Fruit fly (Drosophila melanogaster) whole organism, embryonic: ENCODE results near the gene Psf3.

Experiments used
- Bdp1 ChIP-seq: fragments of 200-800 bp; sonication (Bioruptor generic); optimal IDR thresholded peaks from 3 replicates; lab custom pipeline; 2016; ENCODE audit warnings: missing biosample characterization, missing genetic modification characterization
- CG10366 ChIP-seq: fragments of 200-800 bp; sonication (Bioruptor generic); IDR thresholded peaks from 2 replicates; pipeline ENCODE4 v1.3.6; 2022; ENCODE audit warnings: missing biosample characterization, missing genetic modification characterization
- CG11560 ChIP-seq: fragments of 200-800 bp; sonication (Bioruptor generic); IDR thresholded peaks from 3 replicates; pipeline ENCODE4 v1.3.6; 2022; ENCODE audit warnings: missing biosample characterization, missing genetic modification characterization
- CG12236 ChIP-seq: fragments of 200-800 bp; sonication (Bioruptor generic); optimal IDR thresholded peaks from 2 replicates; lab custom pipeline; 2016; ENCODE audit warnings: missing biosample characterization, missing genetic modification characterization
- CG12299 ChIP-seq: fragments of 200-800 bp; sonication (Bioruptor generic); optimal IDR thresholded peaks from 2 replicates; lab custom pipeline; 2018; ENCODE audit warnings: missing biosample characterization, mild to moderate bottlenecking, missing genetic modification characterization
- CG12942 ChIP-seq: fragments of 200-800 bp; sonication (Bioruptor generic); optimal IDR thresholded peaks from 3 replicates; lab custom pipeline; 2016; ENCODE audit warnings: missing biosample characterization, missing genetic modification characterization
- CG13287 ChIP-seq: fragments of 200-800 bp; sonication (Bioruptor generic); IDR thresholded peaks from 2 replicates; pipeline ENCODE4 v1.3.6; 2022; ENCODE audit warnings: missing biosample characterization, missing genetic modification characterization; ENCODE audit not compliant: partially characterized antibody
- CG14860 ChIP-seq: fragments of 200-800 bp; sonication (Bioruptor generic); IDR thresholded peaks from 3 replicates; pipeline ENCODE4 v1.3.6; 2022; ENCODE audit warnings: missing biosample characterization, missing genetic modification characterization; ENCODE audit not compliant: partially characterized antibody
- CG1603 ChIP-seq: fragments of 200-800 bp; sonication (Bioruptor generic); optimal IDR thresholded peaks from 2 replicates; lab custom pipeline; 2019; ENCODE audit warnings: missing biosample characterization, mild to moderate bottlenecking, missing genetic modification characterization, moderate library complexity
- CG16813 ChIP-seq: fragments of 200-800 bp; sonication (Bioruptor generic); IDR thresholded peaks from 3 replicates; pipeline ENCODE4 v1.3.6; 2022; ENCODE audit warnings: missing biosample characterization, missing genetic modification characterization; ENCODE audit not compliant: partially characterized antibody
- CG2116 ChIP-seq: fragments of 200-800 bp; sonication (Bioruptor generic); optimal IDR thresholded peaks from 3 replicates; lab custom pipeline; 2018; ENCODE audit warnings: missing biosample characterization, mild to moderate bottlenecking, missing genetic modification characterization
- CG2889 ChIP-seq: fragments of 200-800 bp; sonication (Bioruptor generic); IDR thresholded peaks from 3 replicates; pipeline ENCODE4 v1.3.6; 2022; ENCODE audit warnings: missing biosample characterization, missing genetic modification characterization
- CG31388 ChIP-seq: fragments of 200-800 bp; sonication (Bioruptor generic); optimal IDR thresholded peaks from 2 replicates; lab custom pipeline; 2016; ENCODE audit warnings: missing biosample characterization, missing genetic modification characterization
- CG34224 ChIP-seq: fragments of 200-800 bp; sonication (Bioruptor generic); IDR thresholded peaks from 3 replicates; pipeline ENCODE4 v1.3.6; 2022; ENCODE audit warnings: missing biosample characterization, missing genetic modification characterization; ENCODE audit not compliant: partially characterized antibody
- CG4328 ChIP-seq: fragments of 200-800 bp; sonication (Bioruptor generic); optimal IDR thresholded peaks from 3 replicates; lab custom pipeline; 2017; ENCODE audit warnings: missing biosample characterization, missing genetic modification reagents, missing genetic modification characterization
- CG4707 ChIP-seq: fragments of 200-800 bp; sonication (Bioruptor generic); optimal IDR thresholded peaks from 2 replicates; lab custom pipeline; 2018; ENCODE audit warnings: missing biosample characterization, mild to moderate bottlenecking, missing genetic modification characterization, moderate library complexity
- CG5953 ChIP-seq: fragments of 200-800 bp; sonication (Bioruptor generic); IDR thresholded peaks from 2 replicates; pipeline ENCODE4 v1.3.6; 2022; ENCODE audit warnings: missing biosample characterization, missing genetic modification characterization
- CG7987 ChIP-seq: fragments of 200-800 bp; sonication (Bioruptor generic); optimal IDR thresholded peaks from 2 replicates; lab custom pipeline; 2018; ENCODE audit warnings: missing biosample characterization, mild to moderate bottlenecking, missing genetic modification characterization, moderate library complexity
- CoRest ChIP-seq: fragments of 200-800 bp; sonication (Bioruptor generic); optimal IDR thresholded peaks from 3 replicates; lab custom pipeline; 2018; ENCODE audit warnings: missing biosample characterization, mild to moderate bottlenecking, missing genetic modification characterization, moderate library complexity
- Dll ChIP-seq: fragments of 200-800 bp; sonication (Bioruptor generic); IDR thresholded peaks from 4 replicates; pipeline ENCODE4 v1.3.6; 2022; ENCODE audit warnings: missing biosample characterization, missing genetic modification characterization; ENCODE audit not compliant: partially characterized antibody
- Doc3 ChIP-seq: fragments of 200-800 bp; sonication (Bioruptor generic); IDR thresholded peaks from 3 replicates; pipeline ENCODE4 v1.3.6; 2022; ENCODE audit warnings: missing biosample characterization, missing genetic modification characterization; ENCODE audit not compliant: partially characterized antibody
- Dref ChIP-seq: fragments of 200-800 bp; sonication (Bioruptor generic); IDR thresholded peaks from 2 replicates; pipeline ENCODE4 v1.3.6; 2022; ENCODE audit warnings: missing biosample characterization, missing genetic modification characterization
- E2f2 ChIP-seq: fragments of 200-800 bp; sonication (Bioruptor generic); IDR thresholded peaks from 2 replicates; pipeline ENCODE4 v1.3.6; 2022; ENCODE audit warnings: missing biosample characterization, missing genetic modification characterization
- HLH4C ChIP-seq: fragments of 200-800 bp; sonication (Bioruptor generic); IDR thresholded peaks from 3 replicates; pipeline ENCODE4 v1.3.6; 2022; ENCODE audit warnings: missing biosample characterization, missing genetic modification characterization; ENCODE audit not compliant: partially characterized antibody
- Jarid2 ChIP-seq: fragments of 200-800 bp; sonication (Bioruptor generic); optimal IDR thresholded peaks from 3 replicates; lab custom pipeline; 2017; ENCODE audit warnings: mild to moderate bottlenecking, missing biosample characterization, missing genetic modification reagents, missing genetic modification characterization
- Kr ChIP-seq: fragments of 200-800 bp; sonication (Bioruptor generic); optimal IDR thresholded peaks from 2 replicates; lab custom pipeline; 2017; ENCODE audit warnings: missing biosample characterization, mild to moderate bottlenecking, missing genetic modification characterization
- NfI ChIP-seq: fragments of 200-800 bp; sonication (Bioruptor generic); optimal IDR thresholded peaks from 3 replicates; lab custom pipeline; 2018; ENCODE audit warnings: missing biosample characterization, mild to moderate bottlenecking, missing genetic modification characterization, moderate library complexity
- Opbp ChIP-seq: fragments of 200-800 bp; sonication (Bioruptor generic); IDR thresholded peaks from 3 replicates; pipeline ENCODE4 v1.3.6; 2022; ENCODE audit warnings: missing biosample characterization, missing genetic modification characterization; ENCODE audit not compliant: partially characterized antibody
- Scr ChIP-seq: fragments of 200-800 bp; sonication (Bioruptor generic); IDR thresholded peaks from 2 replicates; pipeline ENCODE4 v1.3.6; 2022; ENCODE audit warnings: missing biosample characterization, missing genetic modification characterization; ENCODE audit not compliant: partially characterized antibody
- ac ChIP-seq: fragments of 200-800 bp; sonication (Bioruptor generic); optimal IDR thresholded peaks from 3 replicates; lab custom pipeline; 2017; ENCODE audit warnings: missing biosample characterization, mild to moderate bottlenecking, missing genetic modification characterization
- chinmo ChIP-seq: fragments of 200-800 bp; sonication (Bioruptor generic); IDR thresholded peaks from 4 replicates; pipeline ENCODE4 v1.3.6; 2022; ENCODE audit warnings: missing biosample characterization, missing genetic modification characterization; ENCODE audit not compliant: partially characterized antibody
- crc ChIP-seq: fragments of 200-800 bp; sonication (Bioruptor generic); optimal IDR thresholded peaks from 2 replicates; lab custom pipeline; 2016; ENCODE audit warnings: missing biosample characterization, missing genetic modification characterization
- crp ChIP-seq, 2 experiments: fragments of 200-800 bp; sonication (Bioruptor generic); optimal IDR thresholded peaks; 2 replicates in 1 of 2; 3 replicates in 1 of 2; lab custom pipeline; 2017; ENCODE audit warnings: missing biosample characterization in 2 of 2, missing genetic modification characterization in 2 of 2, mild to moderate bottlenecking in 1 of 2, moderate library complexity in 1 of 2
- dan ChIP-seq: fragments of 200-800 bp; sonication (Bioruptor generic); IDR thresholded peaks from 2 replicates; pipeline ENCODE4 v1.3.6; 2022; ENCODE audit warnings: missing biosample characterization, missing genetic modification characterization
- dmrt99B ChIP-seq: fragments of 200-800 bp; sonication (Bioruptor generic); optimal IDR thresholded peaks from 2 replicates; lab custom pipeline; 2018; ENCODE audit warnings: missing biosample characterization, mild to moderate bottlenecking, missing genetic modification characterization, moderate library complexity
- exex ChIP-seq: fragments of 200-800 bp; sonication (Bioruptor generic); optimal IDR thresholded peaks from 4 replicates; lab custom pipeline; 2018; ENCODE audit warnings: missing biosample characterization, mild to moderate bottlenecking, missing genetic modification characterization, moderate library complexity
- ftz-f1 ChIP-seq: fragments of 200-800 bp; sonication (Bioruptor generic); optimal IDR thresholded peaks from 2 replicates; lab custom pipeline; 2016; ENCODE audit warnings: missing biosample characterization, missing genetic modification characterization
- h ChIP-seq: fragments of >200 bp; optimal IDR thresholded peaks from 2 replicates; lab custom pipeline; 2017
- hbn ChIP-seq: fragments of 200-800 bp; sonication (Bioruptor generic); IDR thresholded peaks from 2 replicates; pipeline ENCODE4 v1.3.6; 2022; ENCODE audit warnings: missing biosample characterization, missing genetic modification characterization; ENCODE audit not compliant: partially characterized antibody
- her ChIP-seq: fragments of 200-800 bp; sonication (Bioruptor generic); optimal IDR thresholded peaks from 2 replicates; lab custom pipeline; 2016; ENCODE audit warnings: missing biosample characterization, missing genetic modification characterization
- mam ChIP-seq: fragments of 200-800 bp; sonication (Bioruptor generic); optimal IDR thresholded peaks from 3 replicates; lab custom pipeline; 2016; ENCODE audit warnings: missing biosample characterization, missing genetic modification characterization
- nerfin-1 ChIP-seq: fragments of 200-800 bp; sonication (Bioruptor generic); optimal IDR thresholded peaks from 3 replicates; lab custom pipeline; 2019; ENCODE audit warnings: missing biosample characterization, mild to moderate bottlenecking, missing genetic modification characterization, moderate library complexity
- nerfin-2 ChIP-seq: fragments of 200-800 bp; sonication (Bioruptor generic); IDR thresholded peaks from 2 replicates; pipeline ENCODE4 v1.3.6; 2022; ENCODE audit warnings: missing biosample characterization, missing genetic modification characterization; ENCODE audit not compliant: partially characterized antibody
- pan ChIP-seq, 4 experiments: fragments of >200 bp in 3 of 4; fragments of 200-800 bp in 1 of 4; sonication (Bioruptor generic) in 1 of 4; optimal IDR thresholded peaks in 3 of 4; IDR thresholded peaks in 1 of 4; 2 replicates each; pipeline versions ENCODE4 v1.3.6 to Lab custom; 2017 to 2022; ENCODE audit warnings: missing biosample characterization in 2 of 4, missing genetic modification characterization in 2 of 4, mixed read lengths in 1 of 4
- pros ChIP-seq: fragments of 200-800 bp; sonication (Bioruptor generic); optimal IDR thresholded peaks from 3 replicates; lab custom pipeline; 2019; ENCODE audit warnings: missing biosample characterization, mild to moderate bottlenecking, missing genetic modification characterization, moderate library complexity
- ranshi ChIP-seq: fragments of 200-800 bp; sonication (Bioruptor generic); IDR thresholded peaks from 2 replicates; pipeline ENCODE4 v1.3.6; 2022; ENCODE audit warnings: missing biosample characterization, missing genetic modification characterization
- seq ChIP-seq: fragments of 200-800 bp; sonication (Bioruptor generic); IDR thresholded peaks from 2 replicates; pipeline ENCODE4 v1.3.6; 2022; ENCODE audit warnings: missing biosample characterization, missing genetic modification characterization
- tna ChIP-seq: fragments of 200-800 bp; sonication (Bioruptor generic); IDR thresholded peaks from 2 replicates; pipeline ENCODE4 v1.3.6; 2022; ENCODE audit warnings: missing biosample characterization, missing genetic modification characterization; ENCODE audit not compliant: partially characterized antibody
- unc-4 ChIP-seq: fragments of 200-800 bp; sonication (Bioruptor generic); IDR thresholded peaks from 2 replicates; pipeline ENCODE4 v1.3.6; 2022; ENCODE audit warnings: missing biosample characterization, missing genetic modification characterization; ENCODE audit not compliant: partially characterized antibody

Gene Psf3

dm6 chrX:10384947-10385346 lies 714 bp downstream of the Psf3 start (continued):
- TF ChIP-seq nerfin-2, result peak; percentile 60
- TF ChIP-seq CG12942 (GFP tag; lab: Kevin White, UChicago), result no peak
- TF ChIP-seq hbn (GFP tag; lab: Robert Waterston, UW), result peak; percentile 53
- peak; percentile 66 for TF ChIP-seq nerfin-1 (tag; lab: Kevin White, UChicago)
- peak; percentile 65 for TF ChIP-seq Dref (GFP tag; lab: Robert Waterston, UW)
- peak; percentile 80 for TF ChIP-seq tna
- TF ChIP-seq CoRest, result no peak
- TF ChIP-seq her (GFP tag; lab: Kevin White, UChicago), result no peak
- no peak for TF ChIP-seq exex (tag; lab: Kevin White, UChicago)
- no peak for TF ChIP-seq crc (GFP tag; lab: Kevin White, UChicago)
- TF ChIP-seq NfI, result no peak
- no peak for TF ChIP-seq pan (optimal IDR thresholded peaks at IDR 0.05; lab: Kevin White, UChicago)
- TF ChIP-seq pan (GFP tag; optimal IDR thresholded peaks at IDR 0.05 in 1 of 2, IDR thresholded peaks at IDR 0.05 in 1 of 2), result no peak
- no peak for TF ChIP-seq Jarid2 (GFP tag; lab: Kevin White, UChicago)
- TF ChIP-seq CG13287 (GFP tag; lab: Robert Waterston, UW), result peak; percentile 75
- TF ChIP-seq CG1603 (tag; lab: Kevin White, UChicago), result no peak
- TF ChIP-seq h, result no peak
- peak; percentile 1 for TF ChIP-seq CG2116 (GFP tag; lab: Kevin White, UChicago)
- TF ChIP-seq CG12236 (GFP tag; lab: Kevin White, UChicago), result no peak
- no peak for TF ChIP-seq CG12299 (tag; lab: Kevin White, UChicago)
- TF ChIP-seq crp (GFP tag; optimal IDR thresholded peaks at IDR 0.05; lab: Kevin White, UChicago), result peak in 1 of 2 experiments; percentile 82
- TF ChIP-seq mam (GFP tag; lab: Kevin White, UChicago), result no peak
- TF ChIP-seq CG31388 (GFP tag; lab: Kevin White, UChicago), result no peak
- peak; percentile 76 for TF ChIP-seq HLH4C (GFP tag; lab: Robert Waterston, UW)
- TF ChIP-seq Bdp1 (GFP tag; lab: Kevin White, UChicago), result no peak
- no peak for TF ChIP-seq CG5953 (GFP tag; lab: Robert Waterston, UW)
- no peak for TF ChIP-seq pros
- TF ChIP-seq Scr (GFP tag; lab: Robert Waterston, UW), result peak; percentile 63
- TF ChIP-seq Opbp, result peak; percentile 75; the same call in 2 of the 3 replicates
- TF ChIP-seq CG2889 (GFP tag; lab: Robert Waterston, UW), result no peak
- TF ChIP-seq CG4328, result no peak
- peak; percentile 95 for TF ChIP-seq chinmo (GFP tag; lab: Robert Waterston, UW)
- TF ChIP-seq CG4707 (GFP tag; lab: Kevin White, UChicago), result no peak
- TF ChIP-seq CG7987, result no peak
- no peak for TF ChIP-seq ranshi
- peak; percentile 56 for TF ChIP-seq CG16813 (GFP tag; lab: Robert Waterston, UW)
- TF ChIP-seq ac, result no peak
- peak; percentile 49 for TF ChIP-seq Doc3
- TF ChIP-seq seq (GFP tag; lab: Robert Waterston, UW), result no peak
- TF ChIP-seq dan (GFP tag; lab: Robert Waterston, UW), result no peak
- TF ChIP-seq CG34224 (GFP tag; lab: Robert Waterston, UW), result peak; percentile 68
- no peak for TF ChIP-seq ftz-f1 (GFP tag; lab: Kevin White, UChicago)
- peak; percentile 71 for TF ChIP-seq Dll (GFP tag; lab: Robert Waterston, UW)
- TF ChIP-seq unc-4 (GFP tag; lab: Robert Waterston, UW), result peak; percentile 55; the same call in 1 of the 2 replicates
- no peak for TF ChIP-seq CG10366
- peak; percentile 68 for TF ChIP-seq CG14860 (GFP tag; lab: Robert Waterston, UW)
- TF ChIP-seq CG11560 (tag; lab: Robert Waterston, UW), result peak; percentile 35; the same call in 1 of the 3 replicates
- peak; percentile 69 for TF ChIP-seq E2f2 (GFP tag; lab: Robert Waterston, UW)
- no peak for TF ChIP-seq dmrt99B (tag; lab: Kevin White, UChicago)
- no peak for TF ChIP-seq Kr
